Worm (Caenorhabditis elegans): Measurements from ENCODE around the gene T01G5.7.

DNA sequence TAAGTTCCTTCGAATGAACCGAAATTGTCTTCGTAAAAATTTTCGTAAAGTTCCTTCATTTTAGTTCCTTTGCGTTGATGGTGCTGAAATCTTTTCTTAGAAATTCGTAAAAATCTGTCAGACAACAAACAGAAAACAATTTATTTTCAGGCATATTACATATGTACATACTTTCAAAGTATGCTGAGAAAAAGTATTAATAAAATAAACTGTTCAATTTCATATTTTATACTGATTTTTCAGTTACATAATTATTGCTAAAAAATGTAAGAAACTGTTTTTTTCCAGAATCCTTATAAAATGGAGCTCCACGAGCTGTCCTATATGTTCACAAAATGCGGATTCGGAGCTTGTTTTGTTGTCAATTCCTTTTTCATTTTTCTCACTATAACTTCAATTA is 46.9 kb downstream of the T01G5.7 start, which contains the start of gene str-45:
- TF ChIP-seq pes-1 (GFP tag; IDR thresholded peaks at IDR 0.05) (no peak), F13C5.2 (tag; optimal IDR thresholded peaks at IDR 0.05) (no peak), ceh-36 (tag; optimal IDR thresholded peaks at IDR 0.05) (no peak), ama-1 (optimal IDR thresholded peaks at IDR 0.05) (no peak), scrt-1 (GFP tag; IDR thresholded peaks at IDR 0.05) (no peak), ceh-13 (GFP tag; optimal IDR thresholded peaks at IDR 0.05) (no peak), sea-1 (GFP tag; conservative IDR thresholded peaks at IDR 0.05) (no peak), tra-4 (tag; optimal IDR thresholded peaks at IDR 0.05) (no peak), tbx-11 (GFP tag; IDR thresholded peaks at IDR 0.05) (no peak), B0310.2 (tag; optimal IDR thresholded peaks at IDR 0.05) (no peak), hnd-1 (tag; optimal IDR thresholded peaks at IDR 0.05) (no peak), flt-1 (GFP tag; IDR thresholded peaks at IDR 0.05) (no peak), ets-7 (tag; optimal IDR thresholded peaks at IDR 0.05) (no peak)
